Worm (Caenorhabditis elegans) whole organism, L1 larva: ENCODE results near the gene F35C11.5.

Experiments
- C04F5.9 ChIP-seq: sonication (generic microtip); optimal IDR thresholded peaks from 2 replicates; lab custom pipeline; 2016; ENCODE audit warnings: missing genetic modification characterization, missing compliant biosample characterization
- C16A3.4 ChIP-seq: fragments of 150-350 bp; optimal IDR thresholded peaks from 2 replicates; lab custom pipeline; 2014; ENCODE audit warnings: missing biosample characterization, missing genetic modification characterization
- aly-2 ChIP-seq: fragments of 150-350 bp; optimal IDR thresholded peaks from 2 replicates; lab custom pipeline; 2014; ENCODE audit warnings: missing biosample characterization, missing genetic modification characterization
- blmp-1 ChIP-seq: fragments of 150-350 bp; optimal IDR thresholded peaks from 2 replicates; lab custom pipeline; 2014; ENCODE audit warnings: missing biosample characterization, missing genetic modification characterization
- ceh-63 ChIP-seq: fragments of 200-800 bp; sonication (Bioruptor generic); optimal IDR thresholded peaks from 2 replicates; lab custom pipeline; 2018; ENCODE audit warnings: mild to moderate bottlenecking, missing genetic modification characterization, missing compliant biosample characterization
- ceh-82 ChIP-seq, 3 experiments: fragments of 150-350 bp in 1 of 3; sonication (generic microtip) in 2 of 3; optimal IDR thresholded peaks; 2 replicates each; lab custom pipeline; 2014 to 2017; ENCODE audit warnings: missing biosample characterization in 3 of 3, missing genetic modification characterization in 3 of 3
- ces-1 ChIP-seq: fragments of 150-350 bp; optimal IDR thresholded peaks from 2 replicates; lab custom pipeline; 2014; ENCODE audit warnings: missing biosample characterization, missing genetic modification reagents, missing genetic modification characterization
- dpl-1 ChIP-seq, 3 experiments: fragments of 150-350 bp in 2 of 3; sonication (generic microtip) in 1 of 3; optimal IDR thresholded peaks; 2 replicates each; lab custom pipeline; 2014 to 2017; ENCODE audit warnings: missing biosample characterization in 3 of 3, missing genetic modification characterization in 3 of 3, missing genetic modification reagents in 3 of 3
- dsc-1 ChIP-seq: sonication (generic microtip); optimal IDR thresholded peaks from 2 replicates; lab custom pipeline; 2016; ENCODE audit warnings: mild to moderate bottlenecking, missing genetic modification characterization, missing compliant biosample characterization
- efl-1 ChIP-seq, 4 experiments: fragments of 150-350 bp; optimal IDR thresholded peaks in 3 of 4; peaks in 1 of 4; 1 replicate in 1 of 4; 2 replicates in 3 of 4; lab custom pipeline; 2014; ENCODE audit warnings: missing biosample characterization in 2 of 4, missing genetic modification characterization in 2 of 4, missing genetic modification reagents in 2 of 4
- egl-13 ChIP-seq: sonication (generic microtip); optimal IDR thresholded peaks from 2 replicates; lab custom pipeline; 2016; ENCODE audit warnings: missing genotype, missing genetic modification reagents, missing genetic modification characterization, missing compliant biosample characterization
- elt-3 ChIP-seq, 6 experiments: fragments of 150-350 bp in 1 of 6; sonication (generic microtip); optimal IDR thresholded peaks; 2 replicates each; lab custom pipeline; 2017 to 2018; ENCODE audit warnings: missing biosample characterization in 6 of 6, missing genetic modification characterization in 6 of 6, inconsistent platforms in 1 of 6
- fkh-4 ChIP-seq: sonication (generic microtip); optimal IDR thresholded peaks from 2 replicates; lab custom pipeline; 2016; ENCODE audit warnings: missing compliant biosample characterization, missing genetic modification characterization, borderline replicate concordance
- fkh-8 ChIP-seq: sonication (generic microtip); optimal IDR thresholded peaks from 2 replicates; lab custom pipeline; 2016; ENCODE audit warnings: mild to moderate bottlenecking, missing genetic modification characterization, missing compliant biosample characterization
- hlh-17 ChIP-seq: fragments of 200-800 bp; sonication (Bioruptor generic); optimal IDR thresholded peaks from 2 replicates; lab custom pipeline; 2018; ENCODE audit warnings: missing genetic modification characterization, mild to moderate bottlenecking, missing compliant biosample characterization, moderate library complexity, borderline replicate concordance
- isw-1 ChIP-seq: fragments of 200-800 bp; sonication (Bioruptor generic); IDR thresholded peaks from 2 replicates; pipeline ENCODE4 v1.3.6; 2022; ENCODE audit warnings: missing genetic modification characterization, missing compliant biosample characterization
- jun-1 ChIP-seq: fragments of 150-350 bp; optimal IDR thresholded peaks from 2 replicates; lab custom pipeline; 2014; ENCODE audit warnings: missing biosample characterization, missing genetic modification reagents, missing genetic modification characterization
- lin-14 ChIP-seq: fragments of 200-800 bp; sonication (Bioruptor generic); optimal IDR thresholded peaks from 2 replicates; lab custom pipeline; 2018; ENCODE audit warnings: mild to moderate bottlenecking, missing genetic modification characterization, moderate library complexity, missing compliant biosample characterization
- lin-15B ChIP-seq: fragments of 150-350 bp; sonication (generic microtip); optimal IDR thresholded peaks from 3 replicates; lab custom pipeline; 2014; ENCODE audit warnings: missing biosample characterization, missing genetic modification characterization
- lin-35 ChIP-seq, 2 experiments: fragments of 150-350 bp; optimal IDR thresholded peaks; 2 replicates each; lab custom pipeline; 2014; ENCODE audit warnings: missing biosample characterization in 2 of 2, missing genetic modification characterization in 2 of 2, missing genetic modification reagents in 2 of 2
- lir-3 ChIP-seq: sonication (generic microtip); optimal IDR thresholded peaks from 2 replicates; lab custom pipeline; 2016; ENCODE audit warnings: mild to moderate bottlenecking, missing genetic modification characterization, moderate library complexity, missing compliant biosample characterization; ENCODE audit not compliant: poor library complexity
- lsy-2 ChIP-seq, 2 experiments: fragments of 150-350 bp; optimal IDR thresholded peaks; 2 replicates each; lab custom pipeline; 2014; ENCODE audit warnings: missing biosample characterization in 2 of 2, missing genetic modification characterization in 2 of 2
- mdl-1 ChIP-seq, 2 experiments: fragments of 150-350 bp; optimal IDR thresholded peaks; 2 replicates each; lab custom pipeline; 2014 to 2017; ENCODE audit warnings: missing biosample characterization in 2 of 2, missing genetic modification characterization in 2 of 2, inconsistent platforms in 1 of 2
- mep-1 ChIP-seq: fragments of 150-350 bp; optimal IDR thresholded peaks from 2 replicates; lab custom pipeline; 2014; ENCODE audit warnings: missing biosample characterization, missing genetic modification characterization
- nhr-20 ChIP-seq: sonication (generic microtip); optimal IDR thresholded peaks from 2 replicates; lab custom pipeline; 2016; ENCODE audit warnings: mild to moderate bottlenecking, missing genetic modification characterization, missing compliant biosample characterization
- nhr-237 ChIP-seq: fragments of 150-350 bp; optimal IDR thresholded peaks from 2 replicates; lab custom pipeline; 2014; ENCODE audit warnings: missing biosample characterization, missing genetic modification characterization
- nhr-47 ChIP-seq: sonication (generic microtip); optimal IDR thresholded peaks from 2 replicates; lab custom pipeline; 2016; ENCODE audit warnings: mild to moderate bottlenecking, missing genetic modification characterization, moderate library complexity, missing compliant biosample characterization
- nhr-71 ChIP-seq: sonication (generic microtip); optimal IDR thresholded peaks from 2 replicates; lab custom pipeline; 2016; ENCODE audit warnings: mild to moderate bottlenecking, missing genetic modification characterization, moderate library complexity, missing compliant biosample characterization
- nhr-77 ChIP-seq: fragments of 150-350 bp; optimal IDR thresholded peaks from 2 replicates; lab custom pipeline; 2014; ENCODE audit warnings: missing biosample characterization, missing genetic modification characterization
- nhr-85 ChIP-seq: sonication (generic microtip); peaks from one replicate; lab custom pipeline; 2016; ENCODE audit warnings: missing genetic modification characterization, inconsistent platforms, missing compliant biosample characterization
- pag-3 ChIP-seq: sonication (generic microtip); optimal IDR thresholded peaks from 2 replicates; lab custom pipeline; 2017; ENCODE audit warnings: missing genetic modification characterization, mild to moderate bottlenecking, missing compliant biosample characterization, antibody characterized with exemption, borderline replicate concordance; ENCODE audit not compliant: insufficient read depth
- rnt-1 ChIP-seq: sonication (generic microtip); optimal IDR thresholded peaks from 2 replicates; lab custom pipeline; 2016; ENCODE audit warnings: mild to moderate bottlenecking, missing genetic modification characterization, moderate library complexity, missing compliant biosample characterization
- skn-1 ChIP-seq: fragments of 150-350 bp; optimal IDR thresholded peaks from 2 replicates; lab custom pipeline; 2014; ENCODE audit warnings: missing biosample characterization, missing genetic modification characterization
- snpc-4 ChIP-seq: fragments of 150-350 bp; optimal IDR thresholded peaks from 2 replicates; lab custom pipeline; 2014; ENCODE audit warnings: missing biosample characterization, missing genetic modification characterization
- snu-23 ChIP-seq: sonication (generic microtip); optimal IDR thresholded peaks from 2 replicates; lab custom pipeline; 2016; ENCODE audit warnings: missing genetic modification characterization, missing compliant biosample characterization
- sox-4 ChIP-seq: sonication (generic microtip); optimal IDR thresholded peaks from 2 replicates; lab custom pipeline; 2016; ENCODE audit warnings: missing genetic modification characterization, missing compliant biosample characterization
- swsn-7 ChIP-seq: sonication (generic microtip); optimal IDR thresholded peaks from 2 replicates; lab custom pipeline; 2016; ENCODE audit warnings: missing genetic modification characterization, missing compliant biosample characterization
- tbx-2 ChIP-seq: sonication (generic microtip); optimal IDR thresholded peaks from 2 replicates; lab custom pipeline; 2016; ENCODE audit warnings: missing genetic modification characterization, missing compliant biosample characterization
- unc-62 ChIP-seq: fragments of 150-350 bp; optimal IDR thresholded peaks from 2 replicates; lab custom pipeline; 2014; ENCODE audit warnings: missing biosample characterization, missing genetic modification reagents, missing genetic modification characterization
- unc-86 ChIP-seq: sonication (generic microtip); optimal IDR thresholded peaks from 2 replicates; lab custom pipeline; 2016; ENCODE audit warnings: missing genetic modification characterization, missing compliant biosample characterization
- vab-15 ChIP-seq: sonication (generic microtip); optimal IDR thresholded peaks from 2 replicates; lab custom pipeline; 2017; ENCODE audit warnings: missing genotype, mild to moderate bottlenecking, missing genetic modification characterization, missing compliant biosample characterization
- xbp-1 ChIP-seq: sonication (generic microtip); optimal IDR thresholded peaks from 2 replicates; lab custom pipeline; 2016; ENCODE audit warnings: missing genetic modification characterization, missing compliant biosample characterization
- zag-1 ChIP-seq: fragments of 150-350 bp; optimal IDR thresholded peaks from 2 replicates; lab custom pipeline; 2014; ENCODE audit warnings: missing biosample characterization, missing genetic modification characterization
- zip-4 ChIP-seq: fragments of 200-800 bp; sonication (Bioruptor generic); optimal IDR thresholded peaks from 2 replicates; lab custom pipeline; 2018; ENCODE audit warnings: mild to moderate bottlenecking, missing genetic modification characterization, moderate library complexity, missing compliant biosample characterization
- ztf-4 ChIP-seq: fragments of 150-350 bp; optimal IDR thresholded peaks from 2 replicates; lab custom pipeline; 2014; ENCODE audit warnings: missing biosample characterization, missing genetic modification characterization

F35C11.5 gene

ce11 chrII:8216433-8216832 is 37.1 kb upstream of the F35C11.5 start, which contains the start of gene M110.3:
Gene M110.3, minus strand, starts transcription at chrII:8216616.
- peak; percentile 61 for TF ChIP-seq nhr-71
- TF ChIP-seq efl-1 (optimal IDR thresholded peaks at IDR 0.05; lab: Kevin White, UChicago): peak; percentile 65
- TF ChIP-seq efl-1 (GFP tag; optimal IDR thresholded peaks at IDR 0.05 in 1 of 2; lab: Kevin White, UChicago): peak; percentile 54 to 91
- TF ChIP-seq nhr-20 (tag; lab: Kevin White, UChicago): peak; percentile 27
- TF ChIP-seq lin-14 (GFP tag; lab: Kevin White, UChicago): peak; percentile 68
- TF ChIP-seq lin-15B: peak; percentile 2
- peak; percentile 71 for TF ChIP-seq pag-3 (tag; lab: Kevin White, UChicago)
- TF ChIP-seq C04F5.9 (tag; lab: Kevin White, UChicago): peak; percentile 44
- peak; percentile 35 for TF ChIP-seq C16A3.4
- TF ChIP-seq swsn-7 (tag; lab: Kevin White, UChicago): peak; percentile 32
- TF ChIP-seq isw-1 (GFP tag; lab: Robert Waterston, UW): peak; percentile 44
- peak; percentile 66 to 77 for TF ChIP-seq lsy-2 (tag; optimal IDR thresholded peaks at IDR 0.05; lab: Kevin White, UChicago)
- peak; percentile 50 for TF ChIP-seq nhr-47
- peak; percentile 38 for TF ChIP-seq xbp-1
- no peak for TF ChIP-seq sox-4
- TF ChIP-seq elt-3 (tag; optimal IDR thresholded peaks at IDR 0.05; lab: Kevin White, UChicago): peak in 2 of 6 experiments; percentile 2 to 17
- TF ChIP-seq fkh-8 (tag; lab: Kevin White, UChicago): peak; percentile 19
- TF ChIP-seq snpc-4 (tag; lab: Kevin White, UChicago): no peak
- no peak for TF ChIP-seq lir-3 (tag; lab: Kevin White, UChicago)
- TF ChIP-seq ceh-82 (tag; optimal IDR thresholded peaks at IDR 0.05; lab: Kevin White, UChicago): peak in 2 of 3 experiments; percentile 4 to 42
- no peak for TF ChIP-seq nhr-237 (tag; lab: Kevin White, UChicago)
- peak; percentile 8 for TF ChIP-seq jun-1 (tag; lab: Kevin White, UChicago)
- TF ChIP-seq unc-62 (GFP tag; lab: Kevin White, UChicago): no peak
- TF ChIP-seq dsc-1 (tag; lab: Kevin White, UChicago): peak; percentile 29
- TF ChIP-seq tbx-2 (tag; lab: Kevin White, UChicago): peak; percentile 28
- TF ChIP-seq unc-86: no peak
- no peak for TF ChIP-seq ztf-4 (tag; lab: Kevin White, UChicago)
- no peak for TF ChIP-seq ces-1
- TF ChIP-seq blmp-1: peak; percentile 64
- TF ChIP-seq ceh-63 (GFP tag; lab: Kevin White, UChicago): no peak
- TF ChIP-seq vab-15 (tag; lab: Kevin White, UChicago): no peak
- TF ChIP-seq nhr-85 (tag; lab: Kevin White, UChicago): peak; percentile 67
- TF ChIP-seq lin-35 (GFP tag; optimal IDR thresholded peaks at IDR 0.05; lab: Kevin White, UChicago): peak; percentile 47 to 63
- TF ChIP-seq rnt-1 (tag; lab: Kevin White, UChicago): peak; percentile 43
- TF ChIP-seq fkh-4: no peak
- TF ChIP-seq zip-4 (GFP tag; lab: Kevin White, UChicago): peak; percentile 47
- TF ChIP-seq egl-13 (tag; lab: Kevin White, UChicago): peak; percentile 14
- TF ChIP-seq mep-1: peak; percentile 48
- TF ChIP-seq zag-1 (tag; lab: Kevin White, UChicago): no peak
- peak; percentile 1 for TF ChIP-seq skn-1 (tag; lab: Kevin White, UChicago)
- TF ChIP-seq hlh-17 (GFP tag; lab: Kevin White, UChicago): no peak
- TF ChIP-seq mdl-1 (tag; optimal IDR thresholded peaks at IDR 0.05; lab: Kevin White, UChicago): peak in 1 of 2 experiments; percentile 39
- TF ChIP-seq dpl-1 (GFP tag; optimal IDR thresholded peaks at IDR 0.05; lab: Kevin White, UChicago): peak; percentile 18 to 58 (median 42)
- TF ChIP-seq nhr-77: peak; percentile 25
- no peak for TF ChIP-seq aly-2
- peak; percentile 64 for TF ChIP-seq snu-23 (GFP tag; lab: Kevin White, UChicago)
- TF ChIP-seq, all 84 proteins: peak for 31
